Worm (Caenorhabditis elegans) whole organism, L2 larva: ENCODE results near the gene gba-1.
A peak's percentile ranks its signal among the peaks of the same experiment; 100 is the strongest.

ENCODE experiments used
- C34F6.9 ChIP-seq: fragments of 150-350 bp; optimal IDR thresholded peaks from 2 replicates; lab custom pipeline; 2014; ENCODE audit warnings: missing biosample characterization, missing genetic modification characterization
- F13H6.1 ChIP-seq: sonication (generic microtip); optimal IDR thresholded peaks from 2 replicates; lab custom pipeline; 2016; ENCODE audit warnings: missing genetic modification characterization, missing compliant biosample characterization
- R02D3.7 ChIP-seq: fragments of 150-350 bp; optimal IDR thresholded peaks from 2 replicates; lab custom pipeline; 2014; ENCODE audit warnings: missing biosample characterization, missing genetic modification characterization
- Y55F3AM.14 ChIP-seq: fragments of 200-800 bp; sonication (Bioruptor generic); optimal IDR thresholded peaks from 2 replicates; lab custom pipeline; 2018; ENCODE audit warnings: mild to moderate bottlenecking, missing genetic modification characterization, missing compliant biosample characterization
- ZK546.5 ChIP-seq: sonication (generic microtip); optimal IDR thresholded peaks from 2 replicates; lab custom pipeline; 2017; ENCODE audit warnings: missing biosample characterization, missing genetic modification characterization
- alr-1 ChIP-seq: fragments of 150-350 bp; optimal IDR thresholded peaks from 2 replicates; lab custom pipeline; 2014; ENCODE audit warnings: missing biosample characterization, missing genetic modification characterization
- aly-2 ChIP-seq: fragments of 150-350 bp; optimal IDR thresholded peaks from 2 replicates; lab custom pipeline; 2014; ENCODE audit warnings: missing biosample characterization, missing genetic modification characterization
- ama-1 ChIP-seq: fragments of 150-350 bp; optimal IDR thresholded peaks from 2 replicates; lab custom pipeline; 2018; ENCODE audit warnings: inconsistent platforms
- blmp-1 ChIP-seq: sonication (generic microtip); optimal IDR thresholded peaks from 2 replicates; lab custom pipeline; 2017; ENCODE audit warnings: missing genetic modification characterization, mild to moderate bottlenecking, missing compliant biosample characterization, antibody characterized with exemption, moderate library complexity; ENCODE audit not compliant: insufficient read depth
- crh-2 ChIP-seq: sonication (generic microtip); optimal IDR thresholded peaks from 2 replicates; lab custom pipeline; 2017; ENCODE audit warnings: missing biosample characterization, missing genetic modification characterization
- dmd-4 ChIP-seq: sonication (generic microtip); optimal IDR thresholded peaks from 2 replicates; lab custom pipeline; 2017; ENCODE audit warnings: missing biosample characterization, missing genetic modification characterization
- elt-1 ChIP-seq: fragments of 150-350 bp; optimal IDR thresholded peaks from 2 replicates; lab custom pipeline; 2014; ENCODE audit warnings: missing biosample characterization, missing genetic modification characterization
- fos-1 ChIP-seq: fragments of 150-350 bp; optimal IDR thresholded peaks from 2 replicates; lab custom pipeline; 2014; ENCODE audit warnings: missing biosample characterization, missing genetic modification characterization
- gmeb-1 ChIP-seq: fragments of 150-350 bp; optimal IDR thresholded peaks from 2 replicates; lab custom pipeline; 2014; ENCODE audit warnings: missing biosample characterization, missing genetic modification characterization
- lin-11 ChIP-seq: fragments of 150-350 bp; sonication (generic microtip); optimal IDR thresholded peaks from 2 replicates; lab custom pipeline; 2014; ENCODE audit warnings: missing biosample characterization, missing genetic modification characterization, inconsistent platforms, mixed read lengths
- lin-13 ChIP-seq: fragments of 150-350 bp; optimal IDR thresholded peaks from 2 replicates; lab custom pipeline; 2014; ENCODE audit warnings: missing biosample characterization, missing genetic modification reagents, missing genetic modification characterization
- lin-39 ChIP-seq: fragments of 150-350 bp; optimal IDR thresholded peaks from 2 replicates; lab custom pipeline; 2014; ENCODE audit warnings: missing biosample characterization, missing genetic modification reagents, missing genetic modification characterization
- lsy-2 ChIP-seq, 2 experiments: fragments of 150-350 bp in 1 of 2; sonication (generic microtip) in 1 of 2; optimal IDR thresholded peaks; 2 replicates each; lab custom pipeline; 2014 to 2017; ENCODE audit warnings: missing biosample characterization in 2 of 2, missing genetic modification characterization in 2 of 2
- mbf-1 ChIP-seq: sonication (generic microtip); optimal IDR thresholded peaks from 2 replicates; lab custom pipeline; 2017; ENCODE audit warnings: missing biosample characterization, missing genetic modification characterization
- mdl-1 ChIP-seq, 2 experiments: fragments of 150-350 bp in 1 of 2; sonication (generic microtip) in 1 of 2; optimal IDR thresholded peaks; 2 replicates each; lab custom pipeline; 2017; ENCODE audit warnings: missing biosample characterization in 2 of 2, missing genetic modification characterization in 2 of 2
- nhr-10 ChIP-seq: sonication (generic microtip); optimal IDR thresholded peaks from 2 replicates; lab custom pipeline; 2017; ENCODE audit warnings: missing biosample characterization, missing genetic modification characterization
- nhr-11 ChIP-seq: fragments of 150-350 bp; optimal IDR thresholded peaks from 2 replicates; lab custom pipeline; 2014; ENCODE audit warnings: missing biosample characterization, missing genetic modification characterization
- nhr-12 ChIP-seq: fragments of 150-350 bp; optimal IDR thresholded peaks from 2 replicates; lab custom pipeline; 2014; ENCODE audit warnings: missing biosample characterization, missing genetic modification characterization
- nhr-129 ChIP-seq: fragments of 150-350 bp; optimal IDR thresholded peaks from 2 replicates; lab custom pipeline; 2014; ENCODE audit warnings: missing biosample characterization, missing genetic modification characterization
- nhr-21 ChIP-seq: fragments of 150-350 bp; optimal IDR thresholded peaks from 2 replicates; lab custom pipeline; 2014; ENCODE audit warnings: missing biosample characterization, missing genetic modification characterization
- nhr-23 ChIP-seq: fragments of 150-350 bp; optimal IDR thresholded peaks from 2 replicates; lab custom pipeline; 2014; ENCODE audit warnings: missing biosample characterization, missing genetic modification reagents, missing genetic modification characterization
- nhr-237 ChIP-seq: fragments of 150-350 bp; optimal IDR thresholded peaks from 2 replicates; lab custom pipeline; 2014; ENCODE audit warnings: missing biosample characterization, missing genetic modification characterization
- nhr-25 ChIP-seq: fragments of 150-350 bp; sonication (generic microtip); optimal IDR thresholded peaks from 3 replicates; lab custom pipeline; 2014; ENCODE audit warnings: missing biosample characterization, missing genetic modification characterization
- nhr-6 ChIP-seq: fragments of 150-350 bp; optimal IDR thresholded peaks from 2 replicates; lab custom pipeline; 2014; ENCODE audit warnings: missing biosample characterization, missing genetic modification characterization
- nhr-77 ChIP-seq: fragments of 150-350 bp; optimal IDR thresholded peaks from 2 replicates; lab custom pipeline; 2014; ENCODE audit warnings: missing biosample characterization, missing genetic modification characterization
- peb-1 ChIP-seq: fragments of 150-350 bp; optimal IDR thresholded peaks from 2 replicates; lab custom pipeline; 2014; ENCODE audit warnings: missing biosample characterization, missing genetic modification characterization
- sem-4 ChIP-seq: fragments of 150-350 bp; optimal IDR thresholded peaks from 2 replicates; lab custom pipeline; 2014; ENCODE audit warnings: missing biosample characterization, missing genetic modification reagents, missing genetic modification characterization
- skn-1 ChIP-seq: sonication (generic microtip); optimal IDR thresholded peaks from 2 replicates; lab custom pipeline; 2017; ENCODE audit warnings: missing biosample characterization, missing genetic modification characterization
- sma-9 ChIP-seq, 2 experiments: fragments of 150-350 bp in 1 of 2; sonication (generic microtip) in 1 of 2; optimal IDR thresholded peaks; 2 replicates each; lab custom pipeline; 2014 to 2016; ENCODE audit warnings: missing genetic modification characterization in 2 of 2, mild to moderate bottlenecking in 1 of 2, missing biosample characterization in 1 of 2, missing compliant biosample characterization in 1 of 2, missing genetic modification reagents in 1 of 2, moderate library complexity in 1 of 2
- snpc-4 ChIP-seq: fragments of 150-350 bp; optimal IDR thresholded peaks from 2 replicates; lab custom pipeline; 2014; ENCODE audit warnings: missing biosample characterization, missing genetic modification characterization
- unc-39 ChIP-seq: fragments of 150-350 bp; optimal IDR thresholded peaks from 2 replicates; lab custom pipeline; 2014; ENCODE audit warnings: missing biosample characterization, missing genetic modification characterization
- unc-55 ChIP-seq: fragments of 150-350 bp; sonication (generic microtip); optimal IDR thresholded peaks from 3 replicates; lab custom pipeline; 2014; ENCODE audit warnings: missing biosample characterization, missing genetic modification reagents, missing genetic modification characterization
- unc-62 ChIP-seq: fragments of 150-350 bp; optimal IDR thresholded peaks from 2 replicates; lab custom pipeline; 2014; ENCODE audit warnings: missing biosample characterization, missing genetic modification reagents, missing genetic modification characterization
- zag-1 ChIP-seq: fragments of 150-350 bp; optimal IDR thresholded peaks from 2 replicates; lab custom pipeline; 2014; ENCODE audit warnings: missing biosample characterization, missing genetic modification characterization
- ztf-1 ChIP-seq: fragments of 200-800 bp; sonication (Bioruptor generic); conservative IDR thresholded peaks from 2 replicates; pipeline ENCODE4 v1.3.6; 2022; ENCODE audit warnings: missing genetic modification characterization, missing compliant biosample characterization

Gene gba-1

ce11 chrII:2190522-2190921 is 14.0 kb downstream of the gba-1 start:
- TF ChIP-seq alr-1 (tag; lab: Kevin White, UChicago), result no peak
- no peak for TF ChIP-seq nhr-11 (tag; lab: Kevin White, UChicago)
- TF ChIP-seq, all 48 proteins: peak for 0

ce11 chrII:2191383-2191782 is 14.8 kb downstream of the gba-1 start:
- TF ChIP-seq mdl-1 (tag; optimal IDR thresholded peaks at IDR 0.05; lab: Kevin White, UChicago) (no peak), sma-9 (GFP tag; optimal IDR thresholded peaks at IDR 0.05; lab: Kevin White, UChicago) (peak; percentile 2), sma-9 (tag; optimal IDR thresholded peaks at IDR 0.05; lab: Kevin White, UChicago) (no peak), aly-2 (tag; lab: Kevin White, UChicago) (no peak), lin-13 (GFP tag; lab: Kevin White, UChicago) (no peak), lsy-2 (tag; optimal IDR thresholded peaks at IDR 0.05; lab: Kevin White, UChicago) (peak in 1 of 2 experiments; percentile 3)

- no peak for TF ChIP-seq nhr-23 (tag; lab: Kevin White, UChicago)
- TF ChIP-seq lin-39 (tag; lab: Kevin White, UChicago), result no peak
- no peak for TF ChIP-seq nhr-25
- TF ChIP-seq aly-2 (tag; lab: Kevin White, UChicago), result no peak
- no peak for TF ChIP-seq sma-9 (GFP tag; optimal IDR thresholded peaks at IDR 0.05; lab: Kevin White, UChicago)
- no peak for TF ChIP-seq sma-9 (tag; optimal IDR thresholded peaks at IDR 0.05; lab: Kevin White, UChicago)
- no peak for TF ChIP-seq ZK546.5 (tag; lab: Kevin White, UChicago)
- TF ChIP-seq ama-1, result no peak
- TF ChIP-seq skn-1 (tag; lab: Kevin White, UChicago), result no peak
- no peak for TF ChIP-seq unc-39 (tag; lab: Kevin White, UChicago)
Measured at ce11 chrII:2192267-2192666, 15.7 kb downstream of the gba-1 start.

- TF ChIP-seq nhr-6, result peak; percentile 10
- peak; percentile 65 for TF ChIP-seq F13H6.1
- peak; percentile 44 for TF ChIP-seq crh-2 (tag; lab: Kevin White, UChicago)
- peak; percentile 42 for TF ChIP-seq lin-13 (GFP tag; lab: Kevin White, UChicago)
- TF ChIP-seq nhr-129 (tag; lab: Kevin White, UChicago), result peak; percentile 86
- peak; percentile 43 for TF ChIP-seq fos-1 (tag; lab: Kevin White, UChicago)
- no peak for TF ChIP-seq blmp-1
- TF ChIP-seq snpc-4, result no peak
- TF ChIP-seq lsy-2 (tag; optimal IDR thresholded peaks at IDR 0.05; lab: Kevin White, UChicago), result peak in 1 of 2 experiments; percentile 55
- peak; percentile 88 for TF ChIP-seq unc-55 (GFP tag; lab: Kevin White, UChicago)
- peak; percentile 59 for TF ChIP-seq C34F6.9
- peak; percentile 58 for TF ChIP-seq sma-9 (GFP tag; optimal IDR thresholded peaks at IDR 0.05; lab: Kevin White, UChicago)
- TF ChIP-seq sma-9 (tag; optimal IDR thresholded peaks at IDR 0.05; lab: Kevin White, UChicago), result no peak
- TF ChIP-seq ztf-1 (GFP tag; lab: Robert Waterston, UW), result no peak
Measured at ce11 chrII:2195541-2195940, 19.0 kb downstream of the gba-1 start.

- TF ChIP-seq gmeb-1 (tag; lab: Kevin White, UChicago) (no peak), nhr-25 (no peak), fos-1 (tag; lab: Kevin White, UChicago) (no peak), lin-11 (tag; lab: Kevin White, UChicago) (no peak), nhr-21 (no peak), zag-1 (tag; lab: Kevin White, UChicago) (no peak), elt-1 (tag; lab: Kevin White, UChicago) (no peak), aly-2 (tag; lab: Kevin White, UChicago) (no peak)
Measured at ce11 chrII:2196742-2197141, 20.2 kb downstream of the gba-1 start.

- TF ChIP-seq nhr-77 (tag; lab: Kevin White, UChicago) (no peak), nhr-10 (no peak), nhr-21 (no peak), fos-1 (tag; lab: Kevin White, UChicago) (no peak), ama-1 (no peak), sem-4 (no peak), nhr-237 (tag; lab: Kevin White, UChicago) (no peak), dmd-4 (tag; lab: Kevin White, UChicago) (no peak), nhr-23 (tag; lab: Kevin White, UChicago) (no peak), peb-1 (tag; lab: Kevin White, UChicago) (no peak), unc-62 (no peak), nhr-12 (no peak), zag-1 (tag; lab: Kevin White, UChicago) (peak; percentile 22), crh-2 (tag; lab: Kevin White, UChicago) (no peak), mbf-1 (tag; lab: Kevin White, UChicago) (no peak), Y55F3AM.14 (no peak), nhr-11 (tag; lab: Kevin White, UChicago) (no peak), blmp-1 (no peak), elt-1 (tag; lab: Kevin White, UChicago) (no peak), lsy-2 (tag; optimal IDR thresholded peaks at IDR 0.05; lab: Kevin White, UChicago) (peak in 1 of 2 experiments; percentile 22), R02D3.7 (tag; lab: Kevin White, UChicago) (no peak), aly-2 (tag; lab: Kevin White, UChicago) (no peak)
Measured at ce11 chrII:2197555-2198288, 21.2 kb downstream of the gba-1 start, which contains the start of gene C33C12.1. Gene C33C12.1, plus strand, starts transcription at chrII:2198238.
